Worm (Caenorhabditis elegans) whole organism, L1 larva: Measurements from ENCODE around the gene sqv-6.

Experiments
- C16A3.4 ChIP-seq: fragments of 150-350 bp; optimal IDR thresholded peaks from 2 replicates; lab custom pipeline; 2014; ENCODE audit warnings: missing biosample characterization, missing genetic modification characterization
- F16B12.6 ChIP-seq: fragments of 150-350 bp; optimal IDR thresholded peaks from 2 replicates; lab custom pipeline; 2014; ENCODE audit warnings: missing biosample characterization, missing genetic modification characterization
- Y116A8C.19 ChIP-seq: sonication (generic microtip); optimal IDR thresholded peaks from 2 replicates; lab custom pipeline; 2016; ENCODE audit warnings: missing compliant biosample characterization, missing genetic modification characterization, borderline replicate concordance
- alr-1 ChIP-seq: fragments of 200-800 bp; sonication (Bioruptor generic); optimal IDR thresholded peaks from 2 replicates; lab custom pipeline; 2018; ENCODE audit warnings: borderline replicate concordance, mild to moderate bottlenecking, missing genetic modification characterization, missing compliant biosample characterization
- ama-1 ChIP-seq: fragments of 150-350 bp; optimal IDR thresholded peaks from 2 replicates; lab custom pipeline; 2014
- blmp-1 ChIP-seq: fragments of 150-350 bp; optimal IDR thresholded peaks from 2 replicates; lab custom pipeline; 2014; ENCODE audit warnings: missing biosample characterization, missing genetic modification characterization
- ceh-63 ChIP-seq: fragments of 200-800 bp; sonication (Bioruptor generic); optimal IDR thresholded peaks from 2 replicates; lab custom pipeline; 2018; ENCODE audit warnings: mild to moderate bottlenecking, missing genetic modification characterization, missing compliant biosample characterization
- ceh-8 ChIP-seq: fragments of 200-800 bp; sonication (Bioruptor generic); optimal IDR thresholded peaks from 2 replicates; lab custom pipeline; 2018; ENCODE audit warnings: mild to moderate bottlenecking, missing genetic modification characterization, moderate library complexity, missing compliant biosample characterization
- ceh-90 ChIP-seq: sonication (generic microtip); optimal IDR thresholded peaks from 2 replicates; lab custom pipeline; 2016; ENCODE audit warnings: missing genetic modification characterization, missing compliant biosample characterization
- ces-1 ChIP-seq: fragments of 150-350 bp; optimal IDR thresholded peaks from 2 replicates; lab custom pipeline; 2014; ENCODE audit warnings: missing biosample characterization, missing genetic modification reagents, missing genetic modification characterization
- dpl-1 ChIP-seq, 3 experiments: fragments of 150-350 bp in 2 of 3; sonication (generic microtip) in 1 of 3; optimal IDR thresholded peaks; 2 replicates each; lab custom pipeline; 2014 to 2017; ENCODE audit warnings: missing biosample characterization in 3 of 3, missing genetic modification characterization in 3 of 3, missing genetic modification reagents in 3 of 3
- efl-1 ChIP-seq, 4 experiments: fragments of 150-350 bp; optimal IDR thresholded peaks in 3 of 4; peaks in 1 of 4; 1 replicate in 1 of 4; 2 replicates in 3 of 4; lab custom pipeline; 2014; ENCODE audit warnings: missing biosample characterization in 2 of 4, missing genetic modification characterization in 2 of 4, missing genetic modification reagents in 2 of 4
- efl-3 ChIP-seq: fragments of 200-800 bp; sonication (Bioruptor generic); optimal IDR thresholded peaks from 2 replicates; lab custom pipeline; 2018; ENCODE audit warnings: mild to moderate bottlenecking, missing genetic modification characterization, missing compliant biosample characterization
- elt-2 ChIP-seq: sonication (generic microtip); optimal IDR thresholded peaks from 2 replicates; lab custom pipeline; 2016; ENCODE audit warnings: missing genetic modification characterization, mild to moderate bottlenecking, inconsistent platforms, missing compliant biosample characterization, missing genetic modification reagents
- elt-3 ChIP-seq, 6 experiments: fragments of 150-350 bp in 1 of 6; sonication (generic microtip); optimal IDR thresholded peaks; 2 replicates each; lab custom pipeline; 2017 to 2018; ENCODE audit warnings: missing biosample characterization in 6 of 6, missing genetic modification characterization in 6 of 6, inconsistent platforms in 1 of 6
- fkh-10 ChIP-seq: sonication (generic microtip); optimal IDR thresholded peaks from 2 replicates; lab custom pipeline; 2017; ENCODE audit warnings: missing biosample characterization, missing genetic modification reagents, missing genetic modification characterization
- fos-1 ChIP-seq: fragments of 150-350 bp; optimal IDR thresholded peaks from 2 replicates; lab custom pipeline; 2014; ENCODE audit warnings: missing biosample characterization, missing genetic modification characterization
- hlh-17 ChIP-seq: fragments of 200-800 bp; sonication (Bioruptor generic); optimal IDR thresholded peaks from 2 replicates; lab custom pipeline; 2018; ENCODE audit warnings: missing genetic modification characterization, mild to moderate bottlenecking, missing compliant biosample characterization, moderate library complexity, borderline replicate concordance
- hpl-2 ChIP-seq: fragments of 150-350 bp; optimal IDR thresholded peaks from 2 replicates; lab custom pipeline; 2014; ENCODE audit warnings: missing biosample characterization, missing genetic modification reagents, missing genetic modification characterization
- irx-1 ChIP-seq: sonication (generic microtip); optimal IDR thresholded peaks from 2 replicates; lab custom pipeline; 2016; ENCODE audit warnings: missing genetic modification characterization, missing compliant biosample characterization
- lin-13 ChIP-seq: fragments of 150-350 bp; optimal IDR thresholded peaks from 2 replicates; lab custom pipeline; 2014; ENCODE audit warnings: missing biosample characterization, missing genetic modification reagents, missing genetic modification characterization
- lin-14 ChIP-seq: fragments of 200-800 bp; sonication (Bioruptor generic); optimal IDR thresholded peaks from 2 replicates; lab custom pipeline; 2018; ENCODE audit warnings: mild to moderate bottlenecking, missing genetic modification characterization, moderate library complexity, missing compliant biosample characterization
- lin-15B ChIP-seq: fragments of 150-350 bp; sonication (generic microtip); optimal IDR thresholded peaks from 3 replicates; lab custom pipeline; 2014; ENCODE audit warnings: missing biosample characterization, missing genetic modification characterization
- lin-35 ChIP-seq, 2 experiments: fragments of 150-350 bp; optimal IDR thresholded peaks; 2 replicates each; lab custom pipeline; 2014; ENCODE audit warnings: missing biosample characterization in 2 of 2, missing genetic modification characterization in 2 of 2, missing genetic modification reagents in 2 of 2
- lsy-2 ChIP-seq, 2 experiments: fragments of 150-350 bp; optimal IDR thresholded peaks; 2 replicates each; lab custom pipeline; 2014; ENCODE audit warnings: missing biosample characterization in 2 of 2, missing genetic modification characterization in 2 of 2
- mab-9 ChIP-seq: fragments of 200-800 bp; sonication (Bioruptor generic); IDR thresholded peaks from 2 replicates; pipeline ENCODE4 v1.3.6; 2022; ENCODE audit warnings: missing genetic modification reagents, missing genetic modification characterization, missing compliant biosample characterization
- mep-1 ChIP-seq: fragments of 150-350 bp; optimal IDR thresholded peaks from 2 replicates; lab custom pipeline; 2014; ENCODE audit warnings: missing biosample characterization, missing genetic modification characterization
- nhr-11 ChIP-seq: fragments of 150-350 bp; optimal IDR thresholded peaks from 2 replicates; lab custom pipeline; 2014; ENCODE audit warnings: missing biosample characterization, missing genetic modification characterization
- nhr-12 ChIP-seq: sonication (generic microtip); optimal IDR thresholded peaks from 2 replicates; lab custom pipeline; 2017; ENCODE audit warnings: missing biosample characterization, missing genetic modification characterization
- nhr-19 ChIP-seq: fragments of 200-800 bp; sonication (Bioruptor generic); conservative IDR thresholded peaks from 2 replicates; pipeline ENCODE4 v1.3.6; 2022; ENCODE audit warnings: missing genetic modification characterization, missing compliant biosample characterization
- nhr-20 ChIP-seq: sonication (generic microtip); optimal IDR thresholded peaks from 2 replicates; lab custom pipeline; 2016; ENCODE audit warnings: mild to moderate bottlenecking, missing genetic modification characterization, missing compliant biosample characterization
- nhr-71 ChIP-seq: sonication (generic microtip); optimal IDR thresholded peaks from 2 replicates; lab custom pipeline; 2016; ENCODE audit warnings: mild to moderate bottlenecking, missing genetic modification characterization, moderate library complexity, missing compliant biosample characterization
- nhr-76 ChIP-seq: sonication (generic microtip); optimal IDR thresholded peaks from 2 replicates; lab custom pipeline; 2017; ENCODE audit warnings: missing biosample characterization, missing genetic modification characterization
- nhr-77 ChIP-seq: fragments of 150-350 bp; optimal IDR thresholded peaks from 2 replicates; lab custom pipeline; 2014; ENCODE audit warnings: missing biosample characterization, missing genetic modification characterization
- nhr-85 ChIP-seq: sonication (generic microtip); peaks from one replicate; lab custom pipeline; 2016; ENCODE audit warnings: missing genetic modification characterization, inconsistent platforms, missing compliant biosample characterization
- nhr-90 ChIP-seq: sonication (generic microtip); optimal IDR thresholded peaks from 2 replicates; lab custom pipeline; 2016; ENCODE audit warnings: mild to moderate bottlenecking, missing genetic modification characterization, missing compliant biosample characterization; ENCODE audit not compliant: poor library complexity
- pax-3 ChIP-seq: fragments of 200-800 bp; sonication (Bioruptor generic); optimal IDR thresholded peaks from 2 replicates; lab custom pipeline; 2018; ENCODE audit warnings: mild to moderate bottlenecking, missing genetic modification characterization, moderate library complexity, missing compliant biosample characterization
- pqm-1 ChIP-seq: sonication (generic microtip); optimal IDR thresholded peaks from 3 replicates; lab custom pipeline; 2017; ENCODE audit warnings: missing biosample characterization, missing genetic modification characterization
- rnt-1 ChIP-seq: sonication (generic microtip); optimal IDR thresholded peaks from 2 replicates; lab custom pipeline; 2016; ENCODE audit warnings: mild to moderate bottlenecking, missing genetic modification characterization, moderate library complexity, missing compliant biosample characterization
- skn-1 ChIP-seq: fragments of 150-350 bp; optimal IDR thresholded peaks from 2 replicates; lab custom pipeline; 2014; ENCODE audit warnings: missing biosample characterization, missing genetic modification characterization
- snu-23 ChIP-seq: sonication (generic microtip); optimal IDR thresholded peaks from 2 replicates; lab custom pipeline; 2016; ENCODE audit warnings: missing genetic modification characterization, missing compliant biosample characterization
- sptf-1 ChIP-seq: fragments of 150-350 bp; optimal IDR thresholded peaks from 2 replicates; lab custom pipeline; 2014; ENCODE audit warnings: missing biosample characterization, missing genetic modification characterization
- sup-37 ChIP-seq: fragments of 200-800 bp; sonication (Bioruptor generic); optimal IDR thresholded peaks from 2 replicates; lab custom pipeline; 2018; ENCODE audit warnings: mild to moderate bottlenecking, missing genetic modification characterization, missing compliant biosample characterization
- swsn-7 ChIP-seq: sonication (generic microtip); optimal IDR thresholded peaks from 2 replicates; lab custom pipeline; 2016; ENCODE audit warnings: missing genetic modification characterization, missing compliant biosample characterization
- tbx-2 ChIP-seq: sonication (generic microtip); optimal IDR thresholded peaks from 2 replicates; lab custom pipeline; 2016; ENCODE audit warnings: missing genetic modification characterization, missing compliant biosample characterization
- tlp-1 ChIP-seq: fragments of 150-350 bp; optimal IDR thresholded peaks from 2 replicates; lab custom pipeline; 2014; ENCODE audit warnings: missing biosample characterization, missing genetic modification characterization
- unc-30 ChIP-seq: sonication (generic microtip); optimal IDR thresholded peaks from 2 replicates; lab custom pipeline; 2017; ENCODE audit warnings: missing biosample characterization, missing genetic modification characterization
- unc-62 ChIP-seq: fragments of 150-350 bp; optimal IDR thresholded peaks from 2 replicates; lab custom pipeline; 2014; ENCODE audit warnings: missing biosample characterization, missing genetic modification reagents, missing genetic modification characterization
- unc-86 ChIP-seq: sonication (generic microtip); optimal IDR thresholded peaks from 2 replicates; lab custom pipeline; 2016; ENCODE audit warnings: missing genetic modification characterization, missing compliant biosample characterization
- vab-15 ChIP-seq: sonication (generic microtip); optimal IDR thresholded peaks from 2 replicates; lab custom pipeline; 2017; ENCODE audit warnings: missing genotype, mild to moderate bottlenecking, missing genetic modification characterization, missing compliant biosample characterization
- xbp-1 ChIP-seq: sonication (generic microtip); optimal IDR thresholded peaks from 2 replicates; lab custom pipeline; 2016; ENCODE audit warnings: missing genetic modification characterization, missing compliant biosample characterization
- zip-4 ChIP-seq: fragments of 200-800 bp; sonication (Bioruptor generic); optimal IDR thresholded peaks from 2 replicates; lab custom pipeline; 2018; ENCODE audit warnings: mild to moderate bottlenecking, missing genetic modification characterization, moderate library complexity, missing compliant biosample characterization

sqv-6 gene

ce11 chrV:911474-911873 is 53.1 kb downstream of the sqv-6 start, which contains the start of gene adh-5:
adh-5 (plus strand) TSS chrV:911774.
- TF ChIP-seq efl-1 (optimal IDR thresholded peaks at IDR 0.05; lab: Kevin White, UChicago) (no peak), efl-1 (GFP tag; optimal IDR thresholded peaks at IDR 0.05 in 1 of 2; lab: Kevin White, UChicago) (peak in 1 of 2 experiments; percentile 11), nhr-12 (no peak)

ce11 chrV:910588-910987 is 54.0 kb downstream of the sqv-6 start:
- no peak for TF ChIP-seq skn-1 (tag; lab: Kevin White, UChicago)
- no peak for TF ChIP-seq lin-13
- TF ChIP-seq alr-1 (tag; lab: Kevin White, UChicago): no peak
- TF ChIP-seq tlp-1 (tag; lab: Kevin White, UChicago): no peak
- TF ChIP-seq nhr-90 (tag; lab: Kevin White, UChicago): peak; percentile 32
- no peak for TF ChIP-seq vab-15
- peak; percentile 53 for TF ChIP-seq pqm-1 (tag; lab: Kevin White, UChicago)
- TF ChIP-seq nhr-11 (tag; lab: Kevin White, UChicago): no peak
- peak; percentile 1 for TF ChIP-seq C16A3.4 (tag; lab: Kevin White, UChicago)
- TF ChIP-seq mep-1 (tag; lab: Kevin White, UChicago): no peak
- no peak for TF ChIP-seq irx-1 (tag; lab: Kevin White, UChicago)
- no peak for TF ChIP-seq Y116A8C.19 (tag; lab: Kevin White, UChicago)
- TF ChIP-seq elt-2 (tag; lab: Kevin White, UChicago): peak; percentile 76
- peak; percentile 3 for TF ChIP-seq blmp-1
- no peak for TF ChIP-seq hlh-17 (GFP tag; lab: Kevin White, UChicago)
- TF ChIP-seq dpl-1 (GFP tag; optimal IDR thresholded peaks at IDR 0.05; lab: Kevin White, UChicago): peak in 1 of 3 experiments; percentile 29
- no peak for TF ChIP-seq F16B12.6 (tag; lab: Kevin White, UChicago)
- peak; percentile 39 to 69 for TF ChIP-seq lin-35 (GFP tag; optimal IDR thresholded peaks at IDR 0.05; lab: Kevin White, UChicago)
- TF ChIP-seq nhr-71 (tag; lab: Kevin White, UChicago): peak; percentile 27
- TF ChIP-seq pax-3 (tag; lab: Kevin White, UChicago): no peak
- no peak for TF ChIP-seq unc-62 (GFP tag; lab: Kevin White, UChicago)
- peak; percentile 27 for TF ChIP-seq snu-23 (GFP tag; lab: Kevin White, UChicago)
- no peak for TF ChIP-seq nhr-76
- TF ChIP-seq zip-4 (GFP tag; lab: Kevin White, UChicago): no peak
- no peak for TF ChIP-seq ceh-8 (GFP tag; lab: Kevin White, UChicago)
- TF ChIP-seq elt-3 (tag; optimal IDR thresholded peaks at IDR 0.05; lab: Kevin White, UChicago): peak in 5 of 6 experiments; percentile 34 to 84 (median 58)
- no peak for TF ChIP-seq ceh-90 (tag; lab: Kevin White, UChicago)
- TF ChIP-seq mab-9 (GFP tag; lab: Robert Waterston, UW): no peak
- TF ChIP-seq nhr-85: peak; percentile 59
- TF ChIP-seq ceh-63 (GFP tag; lab: Kevin White, UChicago): no peak
- no peak for TF ChIP-seq ama-1
- no peak for TF ChIP-seq lsy-2 (tag; optimal IDR thresholded peaks at IDR 0.05; lab: Kevin White, UChicago)
- TF ChIP-seq lin-14: no peak
- TF ChIP-seq nhr-19 (GFP tag; lab: Robert Waterston, UW): no peak
- no peak for TF ChIP-seq sup-37 (GFP tag; lab: Kevin White, UChicago)
- no peak for TF ChIP-seq fkh-10 (GFP tag; lab: Kevin White, UChicago)
- no peak for TF ChIP-seq sptf-1 (tag; lab: Kevin White, UChicago)
- TF ChIP-seq swsn-7: no peak
- TF ChIP-seq nhr-77 (tag; lab: Kevin White, UChicago): no peak
- peak; percentile 52 for TF ChIP-seq nhr-20 (tag; lab: Kevin White, UChicago)
- no peak for TF ChIP-seq fos-1
- no peak for TF ChIP-seq hpl-2 (GFP tag; lab: Kevin White, UChicago)
- TF ChIP-seq rnt-1 (tag; lab: Kevin White, UChicago): no peak
- TF ChIP-seq tbx-2 (tag; lab: Kevin White, UChicago): no peak
- no peak for TF ChIP-seq unc-30 (tag; lab: Kevin White, UChicago)
- TF ChIP-seq ces-1 (GFP tag; lab: Kevin White, UChicago): no peak
- TF ChIP-seq lin-15B (tag; lab: Kevin White, UChicago): no peak
- no peak for TF ChIP-seq xbp-1 (tag; lab: Kevin White, UChicago)
- no peak for TF ChIP-seq efl-3 (GFP tag; lab: Kevin White, UChicago)
- no peak for TF ChIP-seq unc-86 (tag; lab: Kevin White, UChicago)
